Fruit fly (Drosophila melanogaster) whole organism, adult: ENCODE data around the gene CG13012.

Experiments
- CG11617 ChIP-seq: fragments of 200-800 bp; sonication (Bioruptor generic); optimal IDR thresholded peaks from 2 replicates; lab custom pipeline; 2017; ENCODE audit warnings: mild to moderate bottlenecking, missing biosample characterization, missing genetic modification reagents, missing genetic modification characterization
- CG12768 ChIP-seq: fragments of 200-800 bp; sonication (Bioruptor generic); optimal IDR thresholded peaks from 2 replicates; lab custom pipeline; 2017; ENCODE audit warnings: missing biosample characterization, missing genetic modification characterization, mild to moderate bottlenecking, moderate library complexity, missing genetic modification reagents
- CG14711 ChIP-seq: fragments of 200-800 bp; sonication (Bioruptor generic); optimal IDR thresholded peaks from 2 replicates; lab custom pipeline; 2018; ENCODE audit warnings: missing biosample characterization, mild to moderate bottlenecking, missing genetic modification characterization, moderate library complexity
- CG1620 ChIP-seq: fragments of 200-800 bp; sonication (Bioruptor generic); optimal IDR thresholded peaks from 2 replicates; lab custom pipeline; 2016; ENCODE audit warnings: missing biosample characterization, missing genetic modification characterization
- CG33017 ChIP-seq: fragments of 200-800 bp; sonication (Bioruptor generic); optimal IDR thresholded peaks from 2 replicates; lab custom pipeline; 2018; ENCODE audit warnings: missing biosample characterization, mild to moderate bottlenecking, missing genetic modification characterization, moderate library complexity
- CG5204 ChIP-seq: fragments of 200-800 bp; sonication (Bioruptor generic); optimal IDR thresholded peaks from 2 replicates; lab custom pipeline; 2016; ENCODE audit warnings: missing biosample characterization, missing genetic modification characterization
- CG7045 ChIP-seq: fragments of 200-800 bp; sonication (Bioruptor generic); optimal IDR thresholded peaks from 2 replicates; lab custom pipeline; 2017; ENCODE audit warnings: missing biosample characterization, mild to moderate bottlenecking, missing genetic modification characterization
- CG7101 ChIP-seq: fragments of 200-800 bp; sonication (Bioruptor generic); optimal IDR thresholded peaks from 2 replicates; lab custom pipeline; 2018; ENCODE audit warnings: missing biosample characterization, mild to moderate bottlenecking, missing genetic modification characterization, moderate library complexity
- Clk ChIP-seq: fragments of 200-800 bp; sonication (Bioruptor generic); optimal IDR thresholded peaks from 2 replicates; lab custom pipeline; 2017; ENCODE audit warnings: missing biosample characterization, missing genetic modification characterization
- Crg-1 ChIP-seq: fragments of 200-800 bp; sonication (Bioruptor generic); optimal IDR thresholded peaks from 2 replicates; lab custom pipeline; 2016; ENCODE audit warnings: missing biosample characterization, missing genetic modification characterization
- Hr96 ChIP-seq: fragments of 200-800 bp; sonication (Bioruptor generic); optimal IDR thresholded peaks from 2 replicates; lab custom pipeline; 2016; ENCODE audit warnings: missing biosample characterization, missing genetic modification characterization
- Mnt ChIP-seq: fragments of 200-800 bp; sonication (Bioruptor generic); optimal IDR thresholded peaks from 2 replicates; lab custom pipeline; 2016; ENCODE audit warnings: missing biosample characterization, mild to moderate bottlenecking, missing genetic modification characterization
- bab1 ChIP-seq: fragments of 200-800 bp; sonication (Bioruptor generic); optimal IDR thresholded peaks from 3 replicates; lab custom pipeline; 2019; ENCODE audit warnings: missing biosample characterization, mild to moderate bottlenecking, missing genetic modification characterization, moderate library complexity
- cic ChIP-seq: fragments of 200-800 bp; sonication (Bioruptor generic); optimal IDR thresholded peaks from 2 replicates; lab custom pipeline; 2017; ENCODE audit warnings: missing biosample characterization, mild to moderate bottlenecking, missing genetic modification characterization, moderate library complexity
- cnc ChIP-seq, 2 experiments: fragments of >200 bp; optimal IDR thresholded peaks; 2 replicates each; lab custom pipeline; 2017
- kay ChIP-seq: fragments of 200-800 bp; sonication (Bioruptor generic); peaks from one replicate; lab custom pipeline; 2016; ENCODE audit warnings: missing biosample characterization, missing genetic modification characterization, borderline replicate concordance
- ovo ChIP-seq: fragments of 200-800 bp; sonication (Bioruptor generic); optimal IDR thresholded peaks from 2 replicates; lab custom pipeline; 2016; ENCODE audit warnings: missing biosample characterization, missing genetic modification characterization
- pad ChIP-seq: fragments of 200-800 bp; sonication (Bioruptor generic); optimal IDR thresholded peaks from 3 replicates; lab custom pipeline; 2017; ENCODE audit warnings: missing biosample characterization, missing genetic modification characterization, mild to moderate bottlenecking, moderate library complexity, missing genetic modification reagents
- tj ChIP-seq: fragments of 200-800 bp; sonication (Bioruptor generic); optimal IDR thresholded peaks from 3 replicates; lab custom pipeline; 2017; ENCODE audit warnings: missing biosample characterization, mild to moderate bottlenecking, missing genetic modification characterization, moderate library complexity

CG13012 gene

dm6 chrX:16695658-16696181 lies 19.2 kb upstream of the CG13012 start, which contains the start of gene CG4678:
Gene CG4678, plus strand, starts transcription at chrX:16696131.
- TF ChIP-seq CG1620 (GFP tag; lab: Kevin White, UChicago) = peak; percentile 31
- TF ChIP-seq CG5204 = no peak
- TF ChIP-seq cic (GFP tag; lab: Kevin White, UChicago) = no peak
- peak; percentile 9 for TF ChIP-seq bab1 (GFP tag; lab: Kevin White, UChicago)

- TF ChIP-seq kay (peak; percentile 63), CG14711 (tag; lab: Kevin White, UChicago) (no peak)
Measured at dm6 chrX:16694959-16695358, 18.4 kb upstream of the CG13012 start, which contains the start of gene Septin4. Gene Septin4, minus strand, starts transcription at chrX:16695173.

dm6 chrX:16694477-16694876 lies 17.9 kb upstream of the CG13012 start:
- no peak for TF ChIP-seq bab1 (GFP tag; lab: Kevin White, UChicago)
- peak; percentile 48 for TF ChIP-seq CG14711 (tag; lab: Kevin White, UChicago)
- peak; percentile 23 for TF ChIP-seq CG11617
- peak; percentile 86 for TF ChIP-seq pad (GFP tag; lab: Kevin White, UChicago)
- peak; percentile 90 for TF ChIP-seq ovo (GFP tag; lab: Kevin White, UChicago)
- TF ChIP-seq cic (GFP tag; lab: Kevin White, UChicago) = peak; percentile 36
- TF ChIP-seq CG7101 (tag; lab: Kevin White, UChicago) = peak; percentile 8
- no peak for TF ChIP-seq CG12768 (GFP tag; lab: Kevin White, UChicago)

- TF ChIP-seq tj = no peak
- peak; percentile 34 for TF ChIP-seq pad (GFP tag; lab: Kevin White, UChicago)
Measured at dm6 chrX:16693805-16694387, 17.3 kb upstream of the CG13012 start.

dm6 chrX:16692325-16692724 lies 15.8 kb upstream of the CG13012 start:
- TF ChIP-seq kay (no peak), tj (no peak), Hr96 (no peak), CG11617 (peak; percentile 42), CG33017 (no peak), cic (GFP tag; lab: Kevin White, UChicago) (no peak), CG7101 (tag; lab: Kevin White, UChicago) (peak; percentile 0), CG14711 (tag; lab: Kevin White, UChicago) (no peak), Crg-1 (no peak), CG1620 (GFP tag; lab: Kevin White, UChicago) (no peak), CG7045 (no peak)

- no peak for TF ChIP-seq Mnt (GFP tag; lab: Kevin White, UChicago)
- TF ChIP-seq CG5204 = peak; percentile 54
- no peak for TF ChIP-seq kay
- no peak for TF ChIP-seq CG11617
- peak; percentile 73 for TF ChIP-seq CG7101 (tag; lab: Kevin White, UChicago)
- TF ChIP-seq CG33017 = peak; percentile 61
- TF ChIP-seq Clk (GFP tag; lab: Kevin White, UChicago) = peak; percentile 19
- no peak for TF ChIP-seq CG1620 (GFP tag; lab: Kevin White, UChicago)
- TF ChIP-seq pad (GFP tag; lab: Kevin White, UChicago) = peak; percentile 22
- peak; percentile 64 for TF ChIP-seq CG7045
- TF ChIP-seq tj = peak; percentile 6
- TF ChIP-seq cnc (optimal IDR thresholded peaks at IDR 0.05; lab: Kevin White, UChicago) = no peak
- TF ChIP-seq CG14711 (tag; lab: Kevin White, UChicago) = peak; percentile 71
- peak; percentile 66 for TF ChIP-seq bab1 (GFP tag; lab: Kevin White, UChicago)
- no peak for TF ChIP-seq Crg-1
- TF ChIP-seq ovo (GFP tag; lab: Kevin White, UChicago) = no peak
- peak; percentile 42 for TF ChIP-seq CG12768 (GFP tag; lab: Kevin White, UChicago)
Measured at dm6 chrX:16691440-16691839, 14.9 kb upstream of the CG13012 start.

- TF ChIP-seq bab1 (GFP tag; lab: Kevin White, UChicago) = no peak
Measured at dm6 chrX:16690499-16690898, 13.9 kb upstream of the CG13012 start.

dm6 chrX:16689966-16690365 lies 13.4 kb upstream of the CG13012 start:
- no peak for TF ChIP-seq cic (GFP tag; lab: Kevin White, UChicago)
- no peak for TF ChIP-seq bab1 (GFP tag; lab: Kevin White, UChicago)
- TF ChIP-seq CG33017 = no peak
- TF ChIP-seq Crg-1 = no peak
- TF ChIP-seq Clk (GFP tag; lab: Kevin White, UChicago) = no peak
- no peak for TF ChIP-seq Mnt (GFP tag; lab: Kevin White, UChicago)
- no peak for TF ChIP-seq CG12768 (GFP tag; lab: Kevin White, UChicago)
- no peak for TF ChIP-seq CG7101 (tag; lab: Kevin White, UChicago)
- TF ChIP-seq CG7045 = no peak
- TF ChIP-seq kay = no peak
- no peak for TF ChIP-seq CG11617
- TF ChIP-seq CG14711 (tag; lab: Kevin White, UChicago) = no peak
- TF ChIP-seq cnc (optimal IDR thresholded peaks at IDR 0.05; lab: Kevin White, UChicago) = no peak
- TF ChIP-seq Hr96 = no peak
- no peak for TF ChIP-seq CG1620 (GFP tag; lab: Kevin White, UChicago)
- TF ChIP-seq pad (GFP tag; lab: Kevin White, UChicago) = no peak
